Worm (Caenorhabditis elegans): ENCODE data around the gene srh-109.

The srh-109 gene

DNA sequence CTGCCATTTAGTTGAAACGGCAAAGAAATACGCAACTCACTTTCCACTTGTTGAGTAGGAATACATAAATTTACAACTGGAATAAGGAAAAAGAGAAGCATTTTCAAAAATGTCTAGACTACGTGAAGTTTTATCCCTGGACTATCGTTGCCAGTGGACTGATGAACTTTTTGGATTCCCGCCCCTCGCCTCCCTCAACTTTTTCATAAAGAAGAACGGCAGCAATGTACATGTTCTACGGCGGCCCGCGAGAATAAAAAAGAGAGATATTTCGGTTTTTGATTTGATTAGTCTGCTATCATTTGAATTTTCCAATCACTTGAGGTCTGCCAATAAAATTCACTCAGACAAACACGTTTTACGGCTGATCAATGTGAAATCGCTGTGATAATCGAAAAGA is 28.7 kb upstream of the srh-109 start, which contains the start of gene clec-243:
Gene clec-243, minus strand, starts transcription at position 101 of the 400 bp plus-strand sequence.
- TF ChIP-seq hnd-1 (tag; optimal IDR thresholded peaks at IDR 0.05), result no peak
- no peak for TF ChIP-seq aly-1 (tag; optimal IDR thresholded peaks at IDR 0.05)
- TF ChIP-seq F13C5.2 (tag; optimal IDR thresholded peaks at IDR 0.05), result no peak

DNA sequence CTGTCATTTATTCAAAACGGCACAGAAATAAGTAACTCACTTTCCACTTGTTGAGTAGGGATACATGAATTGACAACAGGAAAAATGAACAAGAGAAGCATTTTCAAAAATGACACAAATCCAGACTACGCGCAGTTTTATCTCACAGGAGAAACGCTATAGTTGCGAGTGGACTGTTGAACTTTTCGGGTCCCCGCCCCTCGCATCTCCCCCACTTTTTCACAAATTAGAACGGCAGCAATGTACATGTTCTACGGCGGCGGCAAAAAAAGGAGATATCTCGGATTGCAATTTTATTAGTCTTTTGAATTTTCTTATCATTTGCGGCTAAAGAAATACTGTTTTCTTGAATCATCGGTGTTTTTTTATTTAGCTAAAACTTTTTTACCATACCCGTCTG is 25.2 kb upstream of the srh-109 start, which contains the start of gene clec-242:
Gene clec-242, minus strand, starts transcription at position 101 of the 400 bp plus-strand sequence.
- TF ChIP-seq scrt-1 (GFP tag; IDR thresholded peaks at IDR 0.05) (no peak), tbx-11 (GFP tag; IDR thresholded peaks at IDR 0.05) (no peak), sea-1 (GFP tag; conservative IDR thresholded peaks at IDR 0.05) (no peak), F13C5.2 (tag; optimal IDR thresholded peaks at IDR 0.05) (no peak), hmbx-1 (tag; optimal IDR thresholded peaks at IDR 0.05) (no peak), hnd-1 (tag; optimal IDR thresholded peaks at IDR 0.05) (no peak), ceh-13 (GFP tag; optimal IDR thresholded peaks at IDR 0.05) (no peak), flt-1 (GFP tag; IDR thresholded peaks at IDR 0.05) (no peak), ama-1 (optimal IDR thresholded peaks at IDR 0.05) (no peak), pes-1 (GFP tag; IDR thresholded peaks at IDR 0.05) (no peak), ceh-36 (tag; optimal IDR thresholded peaks at IDR 0.05) (no peak)

ce11 chrV:17243016-17243415 is 22.8 kb upstream of the srh-109 start:
- TF ChIP-seq tra-4 (tag; optimal IDR thresholded peaks at IDR 0.05), result no peak
- TF ChIP-seq pes-1 (GFP tag; IDR thresholded peaks at IDR 0.05), result no peak
- TF ChIP-seq hnd-1 (tag; optimal IDR thresholded peaks at IDR 0.05), result no peak
- no peak for TF ChIP-seq hmg-4 (GFP tag; optimal IDR thresholded peaks at IDR 0.05)
- no peak for TF ChIP-seq hmbx-1 (tag; optimal IDR thresholded peaks at IDR 0.05)
- no peak for TF ChIP-seq tbx-11 (GFP tag; IDR thresholded peaks at IDR 0.05)
- no peak for TF ChIP-seq F13C5.2 (tag; optimal IDR thresholded peaks at IDR 0.05)

ce11 chrV:17242552-17242951 is 22.3 kb upstream of the srh-109 start, which contains the start of gene Y68A4B.3:
Gene Y68A4B.3, minus strand, starts transcription at chrV:17242652.
- TF ChIP-seq ceh-36 (tag; optimal IDR thresholded peaks at IDR 0.05) (no peak), ets-7 (tag; optimal IDR thresholded peaks at IDR 0.05) (no peak), tbx-11 (GFP tag; IDR thresholded peaks at IDR 0.05) (no peak), B0310.2 (tag; optimal IDR thresholded peaks at IDR 0.05) (no peak), hmbx-1 (tag; optimal IDR thresholded peaks at IDR 0.05) (no peak), aly-1 (tag; optimal IDR thresholded peaks at IDR 0.05) (no peak), ama-1 (optimal IDR thresholded peaks at IDR 0.05) (no peak), flt-1 (GFP tag; IDR thresholded peaks at IDR 0.05) (no peak), pes-1 (GFP tag; IDR thresholded peaks at IDR 0.05) (no peak), hnd-1 (tag; optimal IDR thresholded peaks at IDR 0.05) (no peak), tra-4 (tag; optimal IDR thresholded peaks at IDR 0.05) (no peak)

- TF ChIP-seq hmbx-1 (tag; optimal IDR thresholded peaks at IDR 0.05) (no peak), hnd-1 (tag; optimal IDR thresholded peaks at IDR 0.05) (no peak), pes-1 (GFP tag; IDR thresholded peaks at IDR 0.05) (no peak), F13C5.2 (tag; optimal IDR thresholded peaks at IDR 0.05) (no peak), tra-4 (tag; optimal IDR thresholded peaks at IDR 0.05) (no peak)
Observed at ce11 chrV:17241278-17241661, 21.0 kb upstream of the srh-109 start.

DNA sequence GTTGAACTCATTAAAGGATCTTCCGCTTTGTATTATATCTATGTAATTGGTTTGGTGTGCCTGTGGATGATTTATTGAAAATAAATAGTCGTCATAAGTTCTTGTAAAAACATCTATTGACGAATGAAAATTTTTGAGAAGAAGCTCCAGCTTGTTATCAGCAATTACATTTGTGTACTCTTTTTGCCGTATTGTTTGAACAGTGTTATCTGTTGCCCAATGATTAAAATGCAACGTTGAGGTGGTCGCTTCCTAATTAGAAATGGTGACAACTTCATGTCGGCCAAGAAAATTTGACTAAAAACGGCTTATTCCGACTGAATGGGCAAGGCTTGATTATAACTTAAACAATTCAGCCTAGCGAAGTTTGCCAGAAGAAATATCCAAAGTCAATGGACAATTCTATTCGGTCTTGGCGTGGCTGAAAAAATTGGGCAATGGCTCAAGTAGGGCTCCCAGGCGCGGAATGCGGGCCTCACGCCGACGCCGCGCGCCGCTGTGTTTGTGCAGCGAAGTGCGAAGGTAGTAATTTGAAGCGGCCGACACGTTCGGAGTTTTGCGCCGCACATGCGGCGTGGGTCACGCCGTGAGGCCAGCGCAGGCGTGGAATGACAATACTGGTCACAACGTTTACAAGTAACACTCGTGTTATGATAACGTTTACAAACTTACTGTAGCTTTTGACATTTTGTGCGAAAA is 20.5 kb upstream of the srh-109 start:
- TF ChIP-seq aly-1 (tag; optimal IDR thresholded peaks at IDR 0.05) (no peak), hnd-1 (tag; optimal IDR thresholded peaks at IDR 0.05) (no peak), ets-7 (tag; optimal IDR thresholded peaks at IDR 0.05) (no peak), ceh-36 (tag; optimal IDR thresholded peaks at IDR 0.05) (no peak)

DNA sequence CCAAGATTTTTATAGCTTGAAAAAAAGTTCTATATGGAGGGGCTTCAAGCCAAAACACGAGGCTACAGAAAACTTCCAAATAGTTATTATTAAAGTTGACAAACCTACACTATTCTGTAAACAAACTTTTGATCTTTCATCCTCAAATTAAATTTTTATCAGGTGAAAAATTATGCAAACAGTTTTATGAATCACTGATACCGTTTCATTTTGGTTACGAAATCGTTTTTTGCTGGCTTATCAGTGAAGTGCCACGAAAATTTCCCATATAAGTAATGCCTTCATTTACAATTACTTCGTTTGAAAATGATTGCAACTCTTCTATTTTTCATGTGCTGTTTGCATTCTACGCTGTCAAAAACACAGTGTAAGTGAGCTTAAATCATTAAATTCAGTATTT is 18.6 kb upstream of the srh-109 start, which contains the start of gene T19C9.8:
Gene T19C9.8, plus strand, starts transcription at position 299 of the 400 bp plus-strand sequence.
- TF ChIP-seq aly-1 (tag; optimal IDR thresholded peaks at IDR 0.05) (no peak), tra-4 (tag; optimal IDR thresholded peaks at IDR 0.05) (no peak), ama-1 (optimal IDR thresholded peaks at IDR 0.05) (no peak), tbx-37 (GFP tag; conservative IDR thresholded peaks at IDR 0.05) (no peak), sea-1 (GFP tag; conservative IDR thresholded peaks at IDR 0.05) (no peak), ets-7 (tag; optimal IDR thresholded peaks at IDR 0.05) (no peak), hmbx-1 (tag; optimal IDR thresholded peaks at IDR 0.05) (no peak), hmg-4 (GFP tag; optimal IDR thresholded peaks at IDR 0.05) (no peak), tbx-11 (GFP tag; IDR thresholded peaks at IDR 0.05) (no peak), hnd-1 (tag; optimal IDR thresholded peaks at IDR 0.05) (no peak), flt-1 (GFP tag; IDR thresholded peaks at IDR 0.05) (no peak), ceh-13 (GFP tag; optimal IDR thresholded peaks at IDR 0.05) (no peak)

DNA sequence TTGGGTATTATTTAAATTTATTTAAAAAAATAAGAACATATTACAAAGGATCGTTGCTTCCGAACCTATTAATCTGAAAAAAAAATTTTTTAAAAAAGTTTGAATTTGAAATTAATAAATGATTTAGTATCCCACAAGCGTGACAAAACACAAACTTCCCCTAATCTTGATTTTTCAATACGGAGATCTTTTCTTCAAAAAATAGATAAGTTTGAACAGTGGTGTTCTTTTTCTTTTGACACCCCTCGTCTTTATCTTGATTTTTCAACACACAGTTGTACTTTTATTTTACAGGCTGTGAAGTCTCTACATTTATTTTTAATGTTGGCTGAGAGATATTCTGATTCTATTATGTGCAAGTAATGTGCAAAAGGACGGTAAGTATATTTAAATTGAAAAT is 16.1 kb upstream of the srh-109 start, which contains the start of gene T19C9.10:
Gene T19C9.10, plus strand, starts transcription at position 248 of the 400 bp plus-strand sequence.
- TF ChIP-seq B0310.2 (tag; optimal IDR thresholded peaks at IDR 0.05), result no peak
- TF ChIP-seq hmbx-1 (tag; optimal IDR thresholded peaks at IDR 0.05), result no peak
- no peak for TF ChIP-seq ets-7 (tag; optimal IDR thresholded peaks at IDR 0.05)
- TF ChIP-seq tbx-11 (GFP tag; IDR thresholded peaks at IDR 0.05), result no peak
- TF ChIP-seq ceh-13 (GFP tag; optimal IDR thresholded peaks at IDR 0.05), result no peak
- no peak for TF ChIP-seq aly-1 (tag; optimal IDR thresholded peaks at IDR 0.05)

- TF ChIP-seq scrt-1 (GFP tag; IDR thresholded peaks at IDR 0.05), result no peak
- no peak for TF ChIP-seq aly-1 (tag; optimal IDR thresholded peaks at IDR 0.05)
- TF ChIP-seq ets-7 (tag; optimal IDR thresholded peaks at IDR 0.05), result no peak
- no peak for TF ChIP-seq ceh-13 (GFP tag; optimal IDR thresholded peaks at IDR 0.05)
- TF ChIP-seq pes-1 (GFP tag; IDR thresholded peaks at IDR 0.05), result no peak
- no peak for TF ChIP-seq tbx-11 (GFP tag; IDR thresholded peaks at IDR 0.05)
- TF ChIP-seq ama-1 (optimal IDR thresholded peaks at IDR 0.05), result no peak
- TF ChIP-seq flt-1 (GFP tag; IDR thresholded peaks at IDR 0.05), result no peak
- no peak for TF ChIP-seq F13C5.2 (tag; optimal IDR thresholded peaks at IDR 0.05)
Observed at ce11 chrV:17232403-17232802, 12.2 kb upstream of the srh-109 start.

All from whole organism, early embryonic.